Worm (Caenorhabditis elegans) whole organism, midembryonic: Measurements from ENCODE around the gene osm-1.

Experiments used
- flt-1 ChIP-seq: fragments of 200-800 bp; sonication (Bioruptor generic); IDR thresholded peaks from 2 replicates; pipeline ENCODE4 v1.3.6; 2022; ENCODE audit warnings: missing genetic modification characterization, missing compliant biosample characterization
- ref-1 ChIP-seq: fragments of 200-800 bp; sonication (Bioruptor generic); conservative IDR thresholded peaks from 2 replicates; pipeline ENCODE4 v1.3.6; 2022; ENCODE audit warnings: missing genetic modification reagents, missing genetic modification characterization, missing compliant biosample characterization
- ztf-29 ChIP-seq: fragments of 200-800 bp; sonication (Bioruptor generic); IDR thresholded peaks from 2 replicates; pipeline ENCODE4 v1.3.6; 2022; ENCODE audit warnings: missing genetic modification reagents, missing genetic modification characterization, missing compliant biosample characterization

DNA sequence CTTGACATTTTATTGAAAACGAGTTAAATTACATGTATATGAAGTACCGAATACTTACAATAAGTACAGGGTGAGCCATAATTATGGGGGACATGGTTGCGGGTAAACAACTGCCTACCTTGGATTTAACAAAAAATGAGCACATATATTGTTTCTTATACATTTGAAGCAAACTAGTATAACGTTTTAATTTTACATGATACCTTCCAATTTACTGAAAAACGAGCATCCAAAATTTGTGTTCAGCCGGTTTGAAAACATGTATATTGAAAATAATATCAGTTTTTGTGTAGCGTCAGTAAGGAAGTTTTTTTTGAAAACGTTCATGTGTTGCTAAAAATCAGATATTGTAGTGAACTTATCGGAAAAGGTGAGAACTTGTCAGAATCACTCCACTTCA is 49.7 kb upstream of the osm-1 start:
- no peak for TF ChIP-seq ztf-29
- no peak for TF ChIP-seq ref-1 (GFP tag; lab: Robert Waterston, UW)
- TF ChIP-seq flt-1 (GFP tag; lab: Robert Waterston, UW): no peak
